Fruit fly (Drosophila melanogaster): ENCODE measurements around the gene CG44270.
A peak's percentile ranks its signal among the peaks of the same experiment; 100 is the strongest.

The CG44270 gene

dm6 chr2L:20530766-20531165, at the start of gene CG44270:
TSS of gene CG44270 (plus strand) at chr2L:20531066.
- TF ChIP-seq rn (GFP tag; IDR thresholded peaks at IDR 0.05) = no peak
- no peak for TF ChIP-seq CG4496 (GFP tag; IDR thresholded peaks at IDR 0.05)
- no peak for TF ChIP-seq CG34367 (tag; optimal IDR thresholded peaks at IDR 0.05)
- no peak for TF ChIP-seq CG17806 (tag; optimal IDR thresholded peaks at IDR 0.05)
- TF ChIP-seq CG9948 (tag; optimal IDR thresholded peaks at IDR 0.05) = no peak
- TF ChIP-seq CG8159 (tag; optimal IDR thresholded peaks at IDR 0.05) = no peak
- TF ChIP-seq CG8301 (tag; optimal IDR thresholded peaks at IDR 0.05) = no peak
- TF ChIP-seq CG12605 (GFP tag; IDR thresholded peaks at IDR 0.05) = no peak
- no peak for TF ChIP-seq Snoo (tag; optimal IDR thresholded peaks at IDR 0.05)
- no peak for TF ChIP-seq fd96Ca (GFP tag; IDR thresholded peaks at IDR 0.05)
- TF ChIP-seq D1 (tag; optimal IDR thresholded peaks at IDR 0.05) = no peak
- no peak for TF ChIP-seq Pif1A (GFP tag; optimal IDR thresholded peaks at IDR 0.05)
- TF ChIP-seq Pif1B (GFP tag; optimal IDR thresholded peaks at IDR 0.05) = no peak
- TF ChIP-seq CG13204 (GFP tag; optimal IDR thresholded peaks at IDR 0.05) = no peak
- TF ChIP-seq Ets98B (GFP tag; IDR thresholded peaks at IDR 0.05) = no peak
- TF ChIP-seq EcR (GFP tag; optimal IDR thresholded peaks at IDR 0.05) = no peak
- TF ChIP-seq CG15710 (tag; optimal IDR thresholded peaks at IDR 0.05) = no peak
- TF ChIP-seq CG14655 (GFP tag; optimal IDR thresholded peaks at IDR 0.05) = no peak

dm6 chr2L:20481139-20481858, 49.6 kb upstream of the CG44270 start:
- TF ChIP-seq CG14655 (GFP tag; optimal IDR thresholded peaks at IDR 0.05) = no peak
- TF ChIP-seq EcR (GFP tag; optimal IDR thresholded peaks at IDR 0.05) = peak; percentile 26

dm6 chr2L:20483603-20484002, 47.3 kb upstream of the CG44270 start:
- TF ChIP-seq Pif1A (GFP tag; optimal IDR thresholded peaks at IDR 0.05) (no peak), CG32121 (GFP tag; IDR thresholded peaks at IDR 0.05) (peak; percentile 50; the same call in 1 of the 2 replicates)

dm6 chr2L:20486050-20486751, 44.7 kb upstream of the CG44270 start:
- TF ChIP-seq CG4496 (GFP tag; IDR thresholded peaks at IDR 0.05) = no peak
- TF ChIP-seq CG8301 (tag; optimal IDR thresholded peaks at IDR 0.05) = no peak
- no peak for TF ChIP-seq CG14655 (GFP tag; optimal IDR thresholded peaks at IDR 0.05)
- no peak for TF ChIP-seq EcR (GFP tag; optimal IDR thresholded peaks at IDR 0.05)
- no peak for TF ChIP-seq CG15710 (tag; optimal IDR thresholded peaks at IDR 0.05)
- no peak for TF ChIP-seq CG9948 (tag; optimal IDR thresholded peaks at IDR 0.05)

- TF ChIP-seq CG4496 (GFP tag; IDR thresholded peaks at IDR 0.05) = no peak
- TF ChIP-seq fd96Ca (GFP tag; IDR thresholded peaks at IDR 0.05) = no peak
- TF ChIP-seq CG14655 (GFP tag; optimal IDR thresholded peaks at IDR 0.05) = no peak
- no peak for TF ChIP-seq Ets98B (GFP tag; IDR thresholded peaks at IDR 0.05)
- TF ChIP-seq CG9948 (tag; optimal IDR thresholded peaks at IDR 0.05) = no peak
- TF ChIP-seq CG17806 (tag; optimal IDR thresholded peaks at IDR 0.05) = no peak
- TF ChIP-seq Pif1A (GFP tag; optimal IDR thresholded peaks at IDR 0.05) = no peak
- TF ChIP-seq CG10348 (GFP tag; IDR thresholded peaks at IDR 0.05) = no peak
- peak; percentile 35 for TF ChIP-seq CG15710 (tag; optimal IDR thresholded peaks at IDR 0.05)
- TF ChIP-seq CG8301 (tag; optimal IDR thresholded peaks at IDR 0.05) = no peak
- TF ChIP-seq CG8159 (tag; optimal IDR thresholded peaks at IDR 0.05) = peak; percentile 42
- no peak for TF ChIP-seq CG32121 (GFP tag; IDR thresholded peaks at IDR 0.05)
- TF ChIP-seq EcR (GFP tag; optimal IDR thresholded peaks at IDR 0.05) = no peak
- TF ChIP-seq CG13204 (GFP tag; optimal IDR thresholded peaks at IDR 0.05) = no peak
- TF ChIP-seq CG12605 (GFP tag; IDR thresholded peaks at IDR 0.05) = no peak
- TF ChIP-seq gl (tag; optimal IDR thresholded peaks at IDR 0.05) = peak; percentile 11
Measured at dm6 chr2L:20486752-20487141, 44.1 kb upstream of the CG44270 start.

- TF ChIP-seq CG8301 (tag; optimal IDR thresholded peaks at IDR 0.05) = no peak
Measured at dm6 chr2L:20487723-20488122, 43.1 kb upstream of the CG44270 start.

dm6 chr2L:20488128-20488527, 42.7 kb upstream of the CG44270 start:
- no peak for TF ChIP-seq CG12605 (GFP tag; IDR thresholded peaks at IDR 0.05)
- 0 out of 2 replicates have a peak, but pooled peaks have one; percentile 31 for TF ChIP-seq CG32121 (GFP tag; IDR thresholded peaks at IDR 0.05)
- 0 out of 3 replicates have a peak, but pooled peaks have one; percentile 53 for TF ChIP-seq CG4496 (GFP tag; IDR thresholded peaks at IDR 0.05)
- no peak for TF ChIP-seq CG8301 (tag; optimal IDR thresholded peaks at IDR 0.05)
